Fruit fly (Drosophila melanogaster) whole organism, embryonic: ENCODE measurements around the gene CG17930.

Experiments
- ATbp ChIP-seq: fragments of 200-800 bp; sonication (Bioruptor generic); optimal IDR thresholded peaks from 2 replicates; lab custom pipeline; 2017; ENCODE audit warnings: missing biosample characterization, mild to moderate bottlenecking, missing genetic modification characterization, missing genetic modification reagents
- Bgb ChIP-seq: fragments of 200-800 bp; sonication (Bioruptor generic); IDR thresholded peaks from 2 replicates; pipeline ENCODE4 v1.3.6; 2022; ENCODE audit warnings: missing biosample characterization, missing genetic modification characterization; ENCODE audit not compliant: partially characterized antibody
- CG10543 ChIP-seq: fragments of 200-800 bp; sonication (Bioruptor generic); optimal IDR thresholded peaks from 3 replicates; lab custom pipeline; 2017; ENCODE audit warnings: missing biosample characterization, mild to moderate bottlenecking, missing genetic modification characterization, moderate library complexity
- CG11456 ChIP-seq: fragments of 200-800 bp; sonication (Bioruptor generic); IDR thresholded peaks from 3 replicates; pipeline ENCODE4 v1.3.6; 2022; ENCODE audit warnings: missing biosample characterization, missing genetic modification characterization
- CG14014 ChIP-seq: fragments of 200-800 bp; sonication (Bioruptor generic); IDR thresholded peaks from 2 replicates; pipeline ENCODE4 v1.3.6; 2022; ENCODE audit warnings: missing biosample characterization, missing genetic modification characterization
- CG4424 ChIP-seq: fragments of 200-800 bp; sonication (Bioruptor generic); optimal IDR thresholded peaks from 3 replicates; lab custom pipeline; 2016; ENCODE audit warnings: missing biosample characterization, missing genetic modification characterization
- CG8924 ChIP-seq: fragments of 200-800 bp; optimal IDR thresholded peaks from 3 replicates; lab custom pipeline; 2019; ENCODE audit warnings: missing biosample characterization, mild to moderate bottlenecking, missing genetic modification characterization, moderate library complexity
- CTCF ChIP-seq: fragments of 200-800 bp; sonication (Bioruptor generic); optimal IDR thresholded peaks from 2 replicates; lab custom pipeline; 2017; ENCODE audit warnings: missing biosample characterization, mild to moderate bottlenecking, missing genetic modification characterization, moderate library complexity
- Dfd ChIP-seq, 2 experiments: fragments of >200 bp; optimal IDR thresholded peaks; 2 replicates each; lab custom pipeline; 2017; ENCODE audit warnings: missing biosample characterization in 2 of 2, missing genetic modification characterization in 2 of 2
- H2.0 ChIP-seq: fragments of 200-800 bp; sonication (Bioruptor generic); IDR thresholded peaks from 2 replicates; pipeline ENCODE4 v1.3.6; 2022; ENCODE audit warnings: missing biosample characterization, missing genetic modification characterization
- run ChIP-seq: fragments of 200-800 bp; sonication (Bioruptor generic); optimal IDR thresholded peaks from 3 replicates; lab custom pipeline; 2018; ENCODE audit warnings: missing biosample characterization, mild to moderate bottlenecking, missing genetic modification characterization

dm6 chr3R:16352039-16352438, 24.4 kb downstream of the CG17930 start:
- TF ChIP-seq Dfd (GFP tag; optimal IDR thresholded peaks at IDR 0.05; lab: Kevin White, UChicago) (no peak), Bgb (GFP tag; lab: Robert Waterston, UW) (no peak), CTCF (no peak), ATbp (GFP tag; lab: Kevin White, UChicago) (no peak), CG11456 (GFP tag; lab: Robert Waterston, UW) (no peak), CG10543 (GFP tag; lab: Kevin White, UChicago) (no peak), CG14014 (GFP tag; lab: Robert Waterston, UW) (no peak), CG4424 (GFP tag; lab: Kevin White, UChicago) (no peak), run (no peak), H2.0 (GFP tag; lab: Robert Waterston, UW) (no peak), CG8924 (no peak)
